Worm (Caenorhabditis elegans): Measurements from ENCODE around the gene F53F4.7.

Gene F53F4.7

ce11 chrV:13627103-13627623, 13.4 kb upstream of the F53F4.7 start, which contains the start of gene sde-2 (continued):
- TF ChIP-seq lin-39 (tag; optimal IDR thresholded peaks at IDR 0.05) (no peak), lin-15B (tag; optimal IDR thresholded peaks at IDR 0.05) (no peak), vab-15 (tag; optimal IDR thresholded peaks at IDR 0.05) (no peak), nhr-11 (tag; optimal IDR thresholded peaks at IDR 0.05) (no peak), lsy-2 (tag; optimal IDR thresholded peaks at IDR 0.05) (peak in 1 of 2 experiments; percentile 27), unc-62 (GFP tag; optimal IDR thresholded peaks at IDR 0.05) (no peak), pax-3 (tag; optimal IDR thresholded peaks at IDR 0.05) (peak; percentile 36), ceh-90 (tag; optimal IDR thresholded peaks at IDR 0.05) (no peak), zip-4 (GFP tag; optimal IDR thresholded peaks at IDR 0.05) (no peak), lir-3 (tag; optimal IDR thresholded peaks at IDR 0.05; ENCODE audit: poor library complexity) (no peak)

DNA sequence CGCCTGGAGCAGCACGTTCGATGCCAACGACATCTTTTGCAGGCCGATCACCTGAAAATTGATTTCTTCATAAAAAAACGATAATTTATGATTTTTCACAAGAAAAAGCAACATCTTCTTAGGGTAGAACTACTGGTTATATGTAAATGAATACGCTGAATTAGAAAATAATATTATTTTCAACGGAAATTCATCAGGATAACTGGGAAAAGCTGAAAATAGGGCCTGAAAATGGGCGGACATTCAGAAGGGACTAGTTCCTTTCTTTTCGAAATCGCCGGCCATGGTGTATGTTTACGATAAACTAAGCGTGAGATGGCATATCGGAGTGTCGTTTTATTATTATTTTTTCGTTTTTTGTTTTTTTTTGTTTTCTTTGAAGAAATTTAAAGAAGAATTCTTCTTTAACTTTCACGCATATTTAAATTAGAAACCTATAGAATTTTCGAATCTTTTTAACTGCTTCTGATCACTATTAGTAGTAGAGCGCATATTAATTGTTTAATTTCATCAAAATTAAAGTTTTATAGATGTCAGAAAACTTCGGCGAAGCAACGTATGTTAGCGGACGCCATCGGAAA, 11.8 kb upstream of the F53F4.7 start, which contains the start of the genes nduv-2 and F53F4.12:
Gene nduv-2 (minus strand): TSS at position 51 of the 581 bp plus-strand sequence.
Gene F53F4.12 (plus strand): TSS at position 531 of the 581 bp plus-strand sequence.
- TF ChIP-seq nhr-71 (tag; optimal IDR thresholded peaks at IDR 0.05) (peak; percentile 16), rnt-1 (tag; optimal IDR thresholded peaks at IDR 0.05) (peak; percentile 67), nhr-84 (tag; optimal IDR thresholded peaks at IDR 0.05) (no peak), alr-1 (tag; optimal IDR thresholded peaks at IDR 0.05; ENCODE audit: borderline replicate concordance) (no peak), blmp-1 (tag; optimal IDR thresholded peaks at IDR 0.05) (peak; percentile 47), hlh-4 (tag; optimal IDR thresholded peaks at IDR 0.05) (no peak), nhr-47 (tag; optimal IDR thresholded peaks at IDR 0.05) (peak; percentile 1), lin-39 (tag; optimal IDR thresholded peaks at IDR 0.05) (no peak), snu-23 (GFP tag; optimal IDR thresholded peaks at IDR 0.05) (peak; percentile 45), vab-15 (tag; optimal IDR thresholded peaks at IDR 0.05) (no peak), ceh-82 (tag; optimal IDR thresholded peaks at IDR 0.05) (peak in 1 of 3 experiments; percentile 51), nhr-20 (tag; optimal IDR thresholded peaks at IDR 0.05) (no peak), C16A3.4 (tag; optimal IDR thresholded peaks at IDR 0.05) (peak; percentile 20), lsy-2 (tag; optimal IDR thresholded peaks at IDR 0.05) (peak in 1 of 2 experiments; percentile 66), dpl-1 (GFP tag; optimal IDR thresholded peaks at IDR 0.05) (peak; percentile 7 to 71 (median 59)), lir-3 (tag; optimal IDR thresholded peaks at IDR 0.05; ENCODE audit: poor library complexity) (peak; percentile 13), efl-1 (optimal IDR thresholded peaks at IDR 0.05) (peak; percentile 47 to 49), efl-1 (GFP tag; optimal IDR thresholded peaks at IDR 0.05 in 1 of 2) (peak; percentile 30 to 95), tbx-2 (tag; optimal IDR thresholded peaks at IDR 0.05) (peak; percentile 19), skn-1 (tag; optimal IDR thresholded peaks at IDR 0.05) (peak; percentile 10), aly-2 (tag; optimal IDR thresholded peaks at IDR 0.05) (no peak), nhr-77 (tag; optimal IDR thresholded peaks at IDR 0.05) (no peak), lin-15B (tag; optimal IDR thresholded peaks at IDR 0.05) (peak; percentile 48), lin-35 (GFP tag; optimal IDR thresholded peaks at IDR 0.05) (peak; percentile 31 to 45), sox-4 (tag; optimal IDR thresholded peaks at IDR 0.05) (no peak), Y116A8C.19 (tag; optimal IDR thresholded peaks at IDR 0.05; ENCODE audit: borderline replicate concordance) (no peak)

ce11 chrV:13624424-13624823, 10.7 kb upstream of the F53F4.7 start, which contains the start of gene F53F4.11:
Gene F53F4.11, minus strand, starts transcription at chrV:13624524.
- TF ChIP-seq mef-2 (tag; optimal IDR thresholded peaks at IDR 0.05) (no peak), jun-1 (tag; optimal IDR thresholded peaks at IDR 0.05) (no peak), nhr-237 (tag; optimal IDR thresholded peaks at IDR 0.05) (no peak), mdl-1 (tag; optimal IDR thresholded peaks at IDR 0.05) (no peak), nhr-77 (tag; optimal IDR thresholded peaks at IDR 0.05) (no peak), ama-1 (optimal IDR thresholded peaks at IDR 0.05) (no peak), pqm-1 (tag; optimal IDR thresholded peaks at IDR 0.05) (no peak), swsn-7 (tag; optimal IDR thresholded peaks at IDR 0.05) (no peak), dsc-1 (tag; optimal IDR thresholded peaks at IDR 0.05) (no peak), ceh-82 (tag; optimal IDR thresholded peaks at IDR 0.05) (no peak), fos-1 (tag; optimal IDR thresholded peaks at IDR 0.05) (no peak), nhr-71 (tag; optimal IDR thresholded peaks at IDR 0.05) (no peak), tlp-1 (tag; optimal IDR thresholded peaks at IDR 0.05) (no peak), tbx-2 (tag; optimal IDR thresholded peaks at IDR 0.05) (no peak), nhr-28 (tag; optimal IDR thresholded peaks at IDR 0.05) (no peak), elt-3 (tag; optimal IDR thresholded peaks at IDR 0.05) (no peak), snpc-4 (tag; optimal IDR thresholded peaks at IDR 0.05) (no peak)

All from whole organism, L1 larva.